Fruit fly (Drosophila melanogaster): ENCODE data around the gene CG31809.

The CG31809 gene

DNA sequence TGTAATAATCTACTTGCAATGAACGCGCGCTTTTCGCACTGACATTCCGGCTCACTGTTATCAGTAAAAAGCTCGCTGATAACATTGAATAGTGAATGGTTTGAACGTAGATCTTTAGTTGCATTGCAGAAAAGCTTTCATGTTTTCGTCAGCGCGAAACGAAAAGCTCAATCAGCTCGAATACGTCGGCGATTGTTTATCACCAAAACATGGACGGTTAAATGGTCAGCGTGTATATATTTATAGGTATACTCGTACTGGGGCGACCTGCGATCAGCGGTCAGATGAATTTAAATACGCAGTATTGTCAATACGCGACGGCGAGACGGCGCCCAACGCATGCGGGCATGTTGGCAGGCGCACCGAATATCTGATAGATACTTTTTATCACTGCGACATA lies 27.9 kb upstream of the CG31809 start:
- no peak for TF ChIP-seq cnc (optimal IDR thresholded peaks at IDR 0.05)
- TF ChIP-seq bab1 (GFP tag; optimal IDR thresholded peaks at IDR 0.05): no peak
- TF ChIP-seq Clk (GFP tag; optimal IDR thresholded peaks at IDR 0.05): no peak
- TF ChIP-seq CG5204 (GFP tag; optimal IDR thresholded peaks at IDR 0.05): no peak
- peak; percentile 24 for TF ChIP-seq tj (GFP tag; optimal IDR thresholded peaks at IDR 0.05)
- TF ChIP-seq CG11617 (GFP tag; optimal IDR thresholded peaks at IDR 0.05): peak; percentile 46
- TF ChIP-seq toe (GFP tag; optimal IDR thresholded peaks at IDR 0.05): no peak
- no peak for TF ChIP-seq ovo (GFP tag; optimal IDR thresholded peaks at IDR 0.05)
- no peak for TF ChIP-seq pad (GFP tag; optimal IDR thresholded peaks at IDR 0.05)
- no peak for TF ChIP-seq Crg-1 (GFP tag; optimal IDR thresholded peaks at IDR 0.05)
- peak; percentile 49 for TF ChIP-seq CG12768 (GFP tag; optimal IDR thresholded peaks at IDR 0.05)
- TF ChIP-seq CG7045 (GFP tag; optimal IDR thresholded peaks at IDR 0.05): no peak
- peak; percentile 36 for TF ChIP-seq CG33017 (tag; optimal IDR thresholded peaks at IDR 0.05)
- no peak for TF ChIP-seq CG7101 (tag; optimal IDR thresholded peaks at IDR 0.05)
- no peak for TF ChIP-seq Hr96 (GFP tag; optimal IDR thresholded peaks at IDR 0.05)
- peak; percentile 59 for TF ChIP-seq Mnt (GFP tag; optimal IDR thresholded peaks at IDR 0.05)
- TF ChIP-seq kay (GFP tag; ENCODE audit: borderline replicate concordance): peak; percentile 84
- TF ChIP-seq cic (GFP tag; optimal IDR thresholded peaks at IDR 0.05): peak; percentile 98
- TF ChIP-seq CG14711 (tag; optimal IDR thresholded peaks at IDR 0.05): no peak

DNA sequence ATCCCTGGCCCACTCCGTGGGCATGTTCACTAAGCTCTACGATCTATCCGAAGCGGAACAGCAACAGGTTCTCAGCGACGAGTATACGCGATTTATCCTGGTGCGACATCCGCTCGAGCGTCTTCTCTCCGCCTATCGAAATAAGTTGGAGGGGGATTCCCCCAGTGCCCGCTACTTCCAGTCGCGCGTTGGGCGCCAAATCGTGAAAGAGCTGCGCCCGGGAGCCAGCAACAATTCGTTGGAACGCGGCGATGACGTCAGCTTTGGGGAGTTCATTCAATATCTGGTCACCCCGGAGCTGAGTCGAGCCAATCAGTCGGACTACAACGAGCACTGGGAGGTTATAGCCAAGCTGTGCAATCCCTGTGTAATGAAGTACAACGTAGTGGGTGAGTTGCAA lies 26.8 kb upstream of the CG31809 start:
- TF ChIP-seq cnc (optimal IDR thresholded peaks at IDR 0.05) (no peak), Clk (GFP tag; optimal IDR thresholded peaks at IDR 0.05) (no peak), pad (GFP tag; optimal IDR thresholded peaks at IDR 0.05) (no peak), Hr96 (GFP tag; optimal IDR thresholded peaks at IDR 0.05) (no peak), bab1 (GFP tag; optimal IDR thresholded peaks at IDR 0.05) (no peak), tj (GFP tag; optimal IDR thresholded peaks at IDR 0.05) (no peak), CG7045 (GFP tag; optimal IDR thresholded peaks at IDR 0.05) (no peak), cic (GFP tag; optimal IDR thresholded peaks at IDR 0.05) (no peak), CG7101 (tag; optimal IDR thresholded peaks at IDR 0.05) (no peak), CG14711 (tag; optimal IDR thresholded peaks at IDR 0.05) (no peak), Mnt (GFP tag; optimal IDR thresholded peaks at IDR 0.05) (no peak), CG1620 (GFP tag; optimal IDR thresholded peaks at IDR 0.05) (no peak), ovo (GFP tag; optimal IDR thresholded peaks at IDR 0.05) (no peak), Crg-1 (GFP tag; optimal IDR thresholded peaks at IDR 0.05) (no peak), CG12768 (GFP tag; optimal IDR thresholded peaks at IDR 0.05) (no peak), kay (GFP tag; ENCODE audit: borderline replicate concordance) (no peak), toe (GFP tag; optimal IDR thresholded peaks at IDR 0.05) (no peak), CG33017 (tag; optimal IDR thresholded peaks at IDR 0.05) (no peak), CG11617 (GFP tag; optimal IDR thresholded peaks at IDR 0.05) (no peak)

DNA sequence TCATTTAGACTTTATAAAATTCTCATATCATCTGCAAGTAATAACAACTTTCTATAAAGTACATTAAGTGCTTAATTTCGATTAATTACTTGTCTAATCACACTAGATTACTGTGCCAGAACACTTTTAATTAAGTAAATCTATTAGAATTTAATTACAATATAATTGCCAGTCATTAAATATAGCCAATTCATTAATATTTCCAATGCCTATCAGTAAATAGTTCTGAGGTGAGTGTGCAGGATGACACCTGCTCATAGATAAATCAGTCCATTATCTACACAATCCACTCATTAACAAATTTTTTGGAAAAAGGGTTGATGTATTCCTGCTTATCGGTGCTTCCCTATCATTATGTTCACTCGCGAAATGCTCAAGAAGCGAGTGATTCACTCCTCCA lies 26.2 kb upstream of the CG31809 start:
- TF ChIP-seq CG11617 (GFP tag; optimal IDR thresholded peaks at IDR 0.05) (no peak), kay (GFP tag; ENCODE audit: borderline replicate concordance) (peak; percentile 57), pad (GFP tag; optimal IDR thresholded peaks at IDR 0.05) (no peak), Mnt (GFP tag; optimal IDR thresholded peaks at IDR 0.05) (no peak)

DNA sequence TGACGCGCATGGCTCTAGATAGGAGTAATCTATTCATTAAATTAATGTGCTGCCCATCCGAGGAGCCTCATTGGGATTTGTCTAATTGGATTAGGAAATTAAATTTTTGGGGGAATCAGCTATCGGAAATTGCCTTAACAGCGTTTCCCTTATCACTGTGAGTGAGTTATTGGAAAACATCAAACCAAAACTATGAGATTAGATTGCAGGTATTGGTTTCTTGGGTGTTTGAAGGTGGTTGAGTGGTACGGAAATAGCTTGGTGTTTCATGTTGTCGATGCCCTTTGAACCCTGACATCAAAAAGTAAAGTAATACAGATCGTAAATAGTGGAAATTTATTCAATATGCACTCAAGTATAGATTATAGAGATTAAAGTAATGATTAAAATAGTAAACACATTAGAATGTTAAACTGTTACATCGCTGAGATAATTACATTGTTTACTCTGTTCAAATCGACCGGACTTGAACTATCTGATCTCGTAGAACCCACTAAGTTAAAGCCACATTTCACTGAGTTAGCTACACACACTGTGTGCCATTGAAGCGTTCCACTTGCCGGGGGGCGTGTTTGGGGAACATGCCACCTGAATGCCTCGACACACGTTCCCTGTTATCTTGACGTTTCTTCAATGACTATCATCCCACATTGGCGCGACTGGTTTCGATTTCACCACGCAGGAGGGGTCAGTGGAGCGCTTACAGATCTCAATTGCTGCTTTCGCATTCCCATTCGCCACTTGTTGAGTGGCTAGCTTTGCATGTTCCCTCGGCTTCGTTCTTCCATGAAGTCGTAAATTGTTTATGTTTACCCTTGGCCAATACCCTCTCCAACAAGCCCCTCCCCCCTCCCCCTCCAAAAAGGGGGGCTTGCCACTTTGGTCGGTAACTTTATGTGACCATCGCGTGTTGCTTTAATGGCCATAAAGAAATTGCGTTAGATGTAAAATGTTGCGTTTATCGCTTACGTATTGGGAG lies 24.6 kb upstream of the CG31809 start:
- TF ChIP-seq cic (GFP tag; optimal IDR thresholded peaks at IDR 0.05) (no peak), bab1 (GFP tag; optimal IDR thresholded peaks at IDR 0.05) (no peak), CG7101 (tag; optimal IDR thresholded peaks at IDR 0.05) (no peak), pad (GFP tag; optimal IDR thresholded peaks at IDR 0.05) (no peak), kay (GFP tag; ENCODE audit: borderline replicate concordance) (peak; percentile 14), cnc (optimal IDR thresholded peaks at IDR 0.05) (no peak), CG7045 (GFP tag; optimal IDR thresholded peaks at IDR 0.05) (no peak)

DNA sequence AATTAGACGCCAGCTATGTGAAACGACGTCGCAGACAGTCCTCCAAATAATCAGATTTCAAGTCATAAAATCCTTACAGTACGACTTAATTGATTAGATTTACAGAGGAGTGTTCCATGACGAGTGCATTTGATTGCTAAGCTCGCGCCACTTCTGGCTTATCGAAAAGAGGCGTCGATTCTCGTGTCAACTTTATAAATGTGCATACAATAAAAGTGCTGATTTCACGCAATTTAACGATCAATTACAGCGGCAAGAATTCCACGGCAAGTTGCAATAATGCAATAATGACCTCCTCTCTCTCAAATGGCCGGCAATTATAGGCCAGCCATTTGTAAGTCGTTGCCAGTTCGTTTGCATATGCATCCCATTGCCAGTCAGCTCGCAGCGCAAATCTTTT lies 23.9 kb upstream of the CG31809 start:
- TF ChIP-seq CG7045 (GFP tag; optimal IDR thresholded peaks at IDR 0.05): no peak
- no peak for TF ChIP-seq ovo (GFP tag; optimal IDR thresholded peaks at IDR 0.05)
- no peak for TF ChIP-seq CG14711 (tag; optimal IDR thresholded peaks at IDR 0.05)
- peak; percentile 87 for TF ChIP-seq tj (GFP tag; optimal IDR thresholded peaks at IDR 0.05)
- no peak for TF ChIP-seq CG7101 (tag; optimal IDR thresholded peaks at IDR 0.05)
- TF ChIP-seq CG12768 (GFP tag; optimal IDR thresholded peaks at IDR 0.05): peak; percentile 10
- no peak for TF ChIP-seq CG5204 (GFP tag; optimal IDR thresholded peaks at IDR 0.05)
- TF ChIP-seq Mnt (GFP tag; optimal IDR thresholded peaks at IDR 0.05): peak; percentile 48
- peak; percentile 25 for TF ChIP-seq cic (GFP tag; optimal IDR thresholded peaks at IDR 0.05)
- TF ChIP-seq toe (GFP tag; optimal IDR thresholded peaks at IDR 0.05): no peak
- peak; percentile 43 for TF ChIP-seq kay (GFP tag; ENCODE audit: borderline replicate concordance)
- peak; percentile 33 to 66 for TF ChIP-seq cnc (optimal IDR thresholded peaks at IDR 0.05)
- no peak for TF ChIP-seq pad (GFP tag; optimal IDR thresholded peaks at IDR 0.05)

DNA sequence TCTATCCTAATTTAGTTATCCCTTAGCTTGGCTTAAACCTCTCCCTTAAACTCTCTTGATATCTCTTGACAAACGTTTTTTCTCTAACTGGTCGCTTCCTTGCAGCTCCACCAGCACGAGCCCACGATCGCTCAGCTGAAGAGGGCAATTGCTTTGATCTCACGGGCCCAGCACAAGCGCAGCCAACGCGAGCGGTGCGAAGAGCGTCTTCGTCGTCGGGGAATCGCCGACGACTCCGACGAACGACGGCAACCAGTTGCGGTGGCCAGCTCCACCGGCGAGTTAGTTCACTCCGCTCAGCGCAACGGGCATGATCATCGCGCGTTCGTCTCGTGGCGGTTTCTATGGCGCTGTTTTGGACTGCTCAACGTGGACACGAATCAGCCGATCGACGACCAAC lies 22.4 kb upstream of the CG31809 start:
- TF ChIP-seq CG5204 (GFP tag; optimal IDR thresholded peaks at IDR 0.05) (no peak), pad (GFP tag; optimal IDR thresholded peaks at IDR 0.05) (no peak), cic (GFP tag; optimal IDR thresholded peaks at IDR 0.05) (peak; percentile 7), CG7101 (tag; optimal IDR thresholded peaks at IDR 0.05) (peak; percentile 36), CG11617 (GFP tag; optimal IDR thresholded peaks at IDR 0.05) (no peak), CG7045 (GFP tag; optimal IDR thresholded peaks at IDR 0.05) (no peak), toe (GFP tag; optimal IDR thresholded peaks at IDR 0.05) (no peak), CG14711 (tag; optimal IDR thresholded peaks at IDR 0.05) (no peak), CG33017 (tag; optimal IDR thresholded peaks at IDR 0.05) (no peak), Mnt (GFP tag; optimal IDR thresholded peaks at IDR 0.05) (peak; percentile 77), kay (GFP tag; ENCODE audit: borderline replicate concordance) (no peak), cnc (optimal IDR thresholded peaks at IDR 0.05) (no peak), tj (GFP tag; optimal IDR thresholded peaks at IDR 0.05) (peak; percentile 1), Crg-1 (GFP tag; optimal IDR thresholded peaks at IDR 0.05) (no peak), Hr96 (GFP tag; optimal IDR thresholded peaks at IDR 0.05) (no peak), CG12768 (GFP tag; optimal IDR thresholded peaks at IDR 0.05) (peak; percentile 39), Clk (GFP tag; optimal IDR thresholded peaks at IDR 0.05) (no peak), ovo (GFP tag; optimal IDR thresholded peaks at IDR 0.05) (no peak), bab1 (GFP tag; optimal IDR thresholded peaks at IDR 0.05) (peak; percentile 10), CG1620 (GFP tag; optimal IDR thresholded peaks at IDR 0.05) (peak; percentile 43)
